Worm (Caenorhabditis elegans) whole organism, mixed stage, embryonic: ENCODE data around the gene rla-2.

Source experiments
- blmp-1 ChIP-seq: fragments of 150-350 bp; optimal IDR thresholded peaks from 2 replicates; lab custom pipeline; 2014; ENCODE audit warnings: missing biosample characterization, missing genetic modification characterization
- ces-1 ChIP-seq: fragments of 150-350 bp; optimal IDR thresholded peaks from 2 replicates; lab custom pipeline; 2014; ENCODE audit warnings: missing biosample characterization, missing genetic modification reagents, missing genetic modification characterization
- elt-1 ChIP-seq: sonication (generic microtip); optimal IDR thresholded peaks from 2 replicates; lab custom pipeline; 2017; ENCODE audit warnings: missing genetic modification characterization, mild to moderate bottlenecking, missing compliant biosample characterization, antibody characterized with exemption, moderate library complexity, borderline replicate concordance; ENCODE audit not compliant: insufficient read depth
- elt-3 ChIP-seq: fragments of 150-350 bp; optimal IDR thresholded peaks from 2 replicates; lab custom pipeline; 2014; ENCODE audit warnings: missing biosample characterization, missing genetic modification characterization
- ham-2 ChIP-seq: fragments of 200-800 bp; sonication (Bioruptor generic); optimal IDR thresholded peaks from 2 replicates; lab custom pipeline; 2018; ENCODE audit warnings: mild to moderate bottlenecking, missing genetic modification characterization, missing compliant biosample characterization
- lin-13 ChIP-seq: fragments of 150-350 bp; optimal IDR thresholded peaks from 2 replicates; lab custom pipeline; 2014; ENCODE audit warnings: missing biosample characterization, missing genetic modification characterization
- nhr-2 ChIP-seq: fragments of 150-350 bp; optimal IDR thresholded peaks from 2 replicates; lab custom pipeline; 2014; ENCODE audit warnings: missing biosample characterization, missing genetic modification characterization
- nhr-237 ChIP-seq: fragments of 150-350 bp; optimal IDR thresholded peaks from 2 replicates; lab custom pipeline; 2014; ENCODE audit warnings: missing biosample characterization, missing genetic modification characterization
- nhr-28 ChIP-seq: fragments of 150-350 bp; optimal IDR thresholded peaks from 2 replicates; lab custom pipeline; 2014; ENCODE audit warnings: missing biosample characterization, missing genetic modification characterization
- nhr-76 ChIP-seq: sonication (generic microtip); optimal IDR thresholded peaks from 2 replicates; lab custom pipeline; 2017; ENCODE audit warnings: missing biosample characterization, missing genetic modification characterization
- pha-4 ChIP-seq: fragments of 150-350 bp; optimal IDR thresholded peaks from 2 replicates; lab custom pipeline; 2018; ENCODE audit warnings: missing biosample characterization, missing genetic modification reagents, missing genetic modification characterization
- unc-39 ChIP-seq: fragments of 150-350 bp; optimal IDR thresholded peaks from 2 replicates; lab custom pipeline; 2014; ENCODE audit warnings: missing biosample characterization, missing genetic modification characterization
- unc-62 ChIP-seq: fragments of 150-350 bp; optimal IDR thresholded peaks from 2 replicates; lab custom pipeline; 2014; ENCODE audit warnings: missing biosample characterization, missing genetic modification reagents, missing genetic modification characterization
- ztf-11 ChIP-seq: fragments of 150-350 bp; optimal IDR thresholded peaks from 2 replicates; lab custom pipeline; 2014; ENCODE audit warnings: missing biosample characterization, missing genetic modification characterization

- no peak for TF ChIP-seq nhr-76
- no peak for TF ChIP-seq ham-2 (GFP tag; lab: Kevin White, UChicago)
- TF ChIP-seq pha-4, result no peak
- no peak for TF ChIP-seq lin-13
- TF ChIP-seq unc-62 (GFP tag; lab: Kevin White, UChicago), result no peak
- TF ChIP-seq nhr-237 (tag; lab: Kevin White, UChicago), result no peak
- no peak for TF ChIP-seq ztf-11 (tag; lab: Kevin White, UChicago)
- TF ChIP-seq elt-1, result no peak
- no peak for TF ChIP-seq blmp-1 (tag; lab: Kevin White, UChicago)
- no peak for TF ChIP-seq nhr-2 (tag; lab: Kevin White, UChicago)
- TF ChIP-seq nhr-28 (tag; lab: Kevin White, UChicago), result no peak
- no peak for TF ChIP-seq elt-3 (tag; lab: Kevin White, UChicago)
- no peak for TF ChIP-seq ces-1 (GFP tag; lab: Kevin White, UChicago)
- TF ChIP-seq unc-39, result no peak
Measured at ce11 chrIV:13374918-13375317, 4.8 kb upstream of the rla-2 start.
